Worm (Caenorhabditis elegans) whole organism, L4 larva: ENCODE measurements around the gene ZC21.6.
A peak's percentile ranks its signal among the peaks of the same experiment; 100 is the strongest.

Source experiments
- F37D6.2 ChIP-seq: sonication (generic microtip); optimal IDR thresholded peaks from 2 replicates; lab custom pipeline; 2016; ENCODE audit warnings: mild to moderate bottlenecking, missing genetic modification characterization, missing compliant biosample characterization
- F49E8.2 ChIP-seq: sonication (generic microtip); optimal IDR thresholded peaks from 2 replicates; lab custom pipeline; 2016; ENCODE audit warnings: missing compliant biosample characterization, mild to moderate bottlenecking, missing genetic modification characterization, borderline replicate concordance
- T20F7.1 ChIP-seq: fragments of 200-800 bp; sonication (Bioruptor generic); optimal IDR thresholded peaks from 2 replicates; lab custom pipeline; 2018; ENCODE audit warnings: mild to moderate bottlenecking, missing genetic modification characterization, missing compliant biosample characterization
- Y48G9A.11 ChIP-seq: fragments of 200-800 bp; sonication (Bioruptor generic); IDR thresholded peaks from 2 replicates; pipeline ENCODE4 v1.3.6; 2022; ENCODE audit warnings: missing genetic modification reagents, missing genetic modification characterization, missing compliant biosample characterization
- ZK546.5 ChIP-seq, 2 experiments: sonication (generic microtip); optimal IDR thresholded peaks; 2 replicates each; lab custom pipeline; 2017; ENCODE audit warnings: missing biosample characterization in 2 of 2, missing genetic modification characterization in 2 of 2
- ama-1 ChIP-seq: fragments of 150-350 bp; optimal IDR thresholded peaks from 2 replicates; lab custom pipeline; 2014; ENCODE audit warnings: inconsistent platforms, mixed read lengths
- ceh-28 ChIP-seq: fragments of 150-350 bp; optimal IDR thresholded peaks from 2 replicates; lab custom pipeline; 2014; ENCODE audit warnings: missing biosample characterization, missing genetic modification reagents, missing genetic modification characterization
- ceh-44 ChIP-seq: fragments of 200-800 bp; sonication (Bioruptor generic); IDR thresholded peaks from 2 replicates; pipeline ENCODE4 v1.3.6; 2022; ENCODE audit warnings: missing genetic modification reagents, missing genetic modification characterization, missing compliant biosample characterization
- ceh-82 ChIP-seq: sonication (generic microtip); optimal IDR thresholded peaks from 2 replicates; lab custom pipeline; 2017; ENCODE audit warnings: missing biosample characterization, missing genetic modification characterization
- cey-2 ChIP-seq: sonication (generic microtip); optimal IDR thresholded peaks from 3 replicates; lab custom pipeline; 2017; ENCODE audit warnings: missing genetic modification characterization, mild to moderate bottlenecking, missing compliant biosample characterization, antibody characterized with exemption, borderline replicate concordance; ENCODE audit not compliant: insufficient read depth
- ctbp-1 ChIP-seq: fragments of 200-800 bp; sonication (Bioruptor generic); IDR thresholded peaks from 2 replicates; pipeline ENCODE4 v1.3.6; 2022; ENCODE audit warnings: missing genetic modification reagents, missing genetic modification characterization, missing compliant biosample characterization
- daf-12 ChIP-seq: fragments of 150-350 bp; optimal IDR thresholded peaks from 2 replicates; lab custom pipeline; 2014; ENCODE audit warnings: missing biosample characterization, missing genetic modification reagents, missing genetic modification characterization
- daf-16 ChIP-seq, 3 experiments: sonication (generic microtip); optimal IDR thresholded peaks; 2 replicates each; lab custom pipeline; 2016 to 2017; ENCODE audit warnings: missing genetic modification characterization in 3 of 3, missing genetic modification reagents in 3 of 3, mild to moderate bottlenecking in 2 of 3, missing compliant biosample characterization in 2 of 3, missing biosample characterization in 1 of 3, moderate library complexity in 1 of 3
- dmd-9 ChIP-seq: fragments of 200-800 bp; sonication (Bioruptor generic); IDR thresholded peaks from 2 replicates; pipeline ENCODE4 v1.3.6; 2022; ENCODE audit warnings: missing genetic modification reagents, missing genetic modification characterization, missing compliant biosample characterization
- egl-27 ChIP-seq: sonication (generic microtip); optimal IDR thresholded peaks from 3 replicates; lab custom pipeline; 2017; ENCODE audit warnings: missing biosample characterization, missing genetic modification reagents, missing genetic modification characterization
- gei-8 ChIP-seq: fragments of 200-800 bp; sonication (Bioruptor generic); optimal IDR thresholded peaks from 2 replicates; lab custom pipeline; 2018; ENCODE audit warnings: mild to moderate bottlenecking, missing genetic modification characterization, missing compliant biosample characterization
- hif-1 ChIP-seq, 2 experiments: sonication (generic microtip); optimal IDR thresholded peaks; 2 replicates each; lab custom pipeline; 2016 to 2017; ENCODE audit warnings: missing compliant biosample characterization in 2 of 2, missing genetic modification characterization in 2 of 2, missing genetic modification reagents in 2 of 2, missing genotype in 2 of 2, mild to moderate bottlenecking in 1 of 2
- hlh-11 ChIP-seq: fragments of 200-800 bp; sonication (Bioruptor generic); optimal IDR thresholded peaks from 2 replicates; lab custom pipeline; 2018; ENCODE audit warnings: mild to moderate bottlenecking, missing genetic modification characterization, missing compliant biosample characterization
- hlh-30 ChIP-seq: sonication (generic microtip); optimal IDR thresholded peaks from 2 replicates; lab custom pipeline; 2017; ENCODE audit warnings: antibody characterized with exemption, mild to moderate bottlenecking, missing genetic modification characterization, missing compliant biosample characterization; ENCODE audit not compliant: insufficient read depth
- hmg-1.1 ChIP-seq: fragments of 200-800 bp; sonication (Bioruptor generic); IDR thresholded peaks from 2 replicates; pipeline ENCODE4 v1.3.6; 2022; ENCODE audit warnings: missing genetic modification reagents, missing genetic modification characterization, missing compliant biosample characterization
- lin-15B ChIP-seq: fragments of 150-350 bp; sonication (generic microtip); optimal IDR thresholded peaks from 3 replicates; lab custom pipeline; 2014; ENCODE audit warnings: missing biosample characterization, missing genetic modification characterization
- lin-38 ChIP-seq: fragments of 200-800 bp; sonication (Bioruptor generic); IDR thresholded peaks from 2 replicates; pipeline ENCODE4 v1.3.6; 2022; ENCODE audit warnings: missing genetic modification reagents, missing genetic modification characterization, missing compliant biosample characterization
- mdl-1 ChIP-seq, 2 experiments: fragments of 150-350 bp in 1 of 2; sonication (generic microtip) in 1 of 2; optimal IDR thresholded peaks; 2 replicates each; lab custom pipeline; 2014 to 2017; ENCODE audit warnings: missing biosample characterization in 2 of 2, missing genetic modification characterization in 2 of 2
- mdt-29 ChIP-seq: fragments of 200-800 bp; sonication (Bioruptor generic); IDR thresholded peaks from 2 replicates; pipeline ENCODE4 v1.3.6; 2022; ENCODE audit warnings: missing genetic modification reagents, missing genetic modification characterization, missing compliant biosample characterization
- mep-1 ChIP-seq: fragments of 150-350 bp; sonication (generic microtip); optimal IDR thresholded peaks from 3 replicates; lab custom pipeline; 2014; ENCODE audit warnings: missing biosample characterization, missing genetic modification characterization
- mes-2 ChIP-seq: sonication (generic microtip); optimal IDR thresholded peaks from 2 replicates; lab custom pipeline; 2016; ENCODE audit warnings: missing genotype, mild to moderate bottlenecking, missing genetic modification characterization, missing compliant biosample characterization; ENCODE audit not compliant: poor library complexity, severe bottlenecking
- mxl-3 ChIP-seq: fragments of 200-800 bp; sonication (Bioruptor generic); optimal IDR thresholded peaks from 2 replicates; lab custom pipeline; 2018; ENCODE audit warnings: mild to moderate bottlenecking, missing genetic modification characterization, missing compliant biosample characterization
- nhr-11 ChIP-seq: fragments of 150-350 bp; optimal IDR thresholded peaks from 2 replicates; lab custom pipeline; 2014; ENCODE audit warnings: missing biosample characterization, missing genetic modification characterization
- nhr-25 ChIP-seq: sonication (generic microtip); optimal IDR thresholded peaks from 2 replicates; lab custom pipeline; 2017; ENCODE audit warnings: missing genetic modification characterization, mild to moderate bottlenecking, missing compliant biosample characterization, antibody characterized with exemption, moderate library complexity, borderline replicate concordance; ENCODE audit not compliant: insufficient read depth
- nhr-28 ChIP-seq: fragments of 150-350 bp; optimal IDR thresholded peaks from 2 replicates; lab custom pipeline; 2014; ENCODE audit warnings: missing biosample characterization, missing genetic modification characterization
- nhr-42 ChIP-seq: fragments of 200-800 bp; sonication (Bioruptor generic); IDR thresholded peaks from 2 replicates; pipeline ENCODE4 v1.3.6; 2022; ENCODE audit warnings: missing genetic modification characterization, missing compliant biosample characterization
- nhr-48 ChIP-seq: sonication (generic microtip); optimal IDR thresholded peaks from 2 replicates; lab custom pipeline; 2016; ENCODE audit warnings: mild to moderate bottlenecking, missing genetic modification characterization, missing compliant biosample characterization
- nhr-76 ChIP-seq: fragments of 150-350 bp; optimal IDR thresholded peaks from 2 replicates; lab custom pipeline; 2014; ENCODE audit warnings: missing biosample characterization, missing genetic modification characterization
- pqm-1 ChIP-seq: sonication (generic microtip); optimal IDR thresholded peaks from 2 replicates; lab custom pipeline; 2017; ENCODE audit warnings: missing biosample characterization, missing genetic modification characterization
- skn-1 ChIP-seq: fragments of 150-350 bp; optimal IDR thresholded peaks from 2 replicates; lab custom pipeline; 2014; ENCODE audit warnings: missing biosample characterization, missing genetic modification characterization
- spr-1 ChIP-seq: sonication (generic microtip); optimal IDR thresholded peaks from 2 replicates; lab custom pipeline; 2016; ENCODE audit warnings: mild to moderate bottlenecking, missing genetic modification characterization, missing compliant biosample characterization
- tag-97 ChIP-seq: fragments of 200-800 bp; sonication (Bioruptor generic); IDR thresholded peaks from 2 replicates; pipeline ENCODE4 v1.3.6; 2022; ENCODE audit warnings: missing genetic modification characterization, missing compliant biosample characterization
- unc-130 ChIP-seq: sonication (generic microtip); optimal IDR thresholded peaks from 2 replicates; lab custom pipeline; 2016; ENCODE audit warnings: missing genetic modification reagents, missing genetic modification characterization, missing compliant biosample characterization
- unc-62 ChIP-seq, 3 experiments: fragments of 150-350 bp in 1 of 3; sonication (generic microtip); optimal IDR thresholded peaks in 2 of 3; peaks in 1 of 3; 1 replicate in 1 of 3; 2 replicates in 2 of 3; lab custom pipeline; 2014 to 2017; ENCODE audit warnings: missing biosample characterization in 3 of 3, missing genetic modification characterization in 3 of 3, missing genetic modification reagents in 3 of 3, missing genotype in 1 of 3
- ztf-7 ChIP-seq: fragments of 150-350 bp; optimal IDR thresholded peaks from 2 replicates; lab custom pipeline; 2014; ENCODE audit warnings: missing biosample characterization, missing genetic modification characterization

Gene ZC21.6

DNA sequence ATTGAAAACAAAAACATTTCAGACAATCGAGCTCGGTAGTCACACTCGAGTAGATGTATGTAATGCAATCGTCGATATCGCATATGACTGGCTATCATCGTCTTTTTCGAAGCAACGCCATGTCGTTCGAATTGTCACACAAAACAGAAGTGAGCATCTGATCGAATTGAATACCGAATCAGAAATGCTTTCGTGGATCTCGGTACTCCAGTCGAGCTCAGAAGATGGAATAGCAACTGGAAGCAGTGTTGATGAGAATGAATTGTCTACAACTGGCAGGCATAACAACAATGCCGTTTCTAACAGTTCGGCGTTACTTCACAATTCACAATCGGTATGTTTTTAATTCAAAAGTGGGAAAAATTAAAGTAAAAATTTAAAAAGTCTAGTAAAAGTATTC lies 36.2 kb downstream of the ZC21.6 start:
- TF ChIP-seq nhr-42: no peak
- TF ChIP-seq nhr-25 (tag; lab: Kevin White, UChicago): no peak
- no peak for TF ChIP-seq egl-27
- no peak for TF ChIP-seq ama-1 (lab: Kevin White, UChicago)
- no peak for TF ChIP-seq gei-8 (GFP tag; lab: Kevin White, UChicago)
- TF ChIP-seq unc-130: no peak
- TF ChIP-seq hmg-1.1 (GFP tag; lab: Robert Waterston, UW): no peak
- TF ChIP-seq ctbp-1 (GFP tag; lab: Robert Waterston, UW): no peak
- TF ChIP-seq ceh-28 (tag; lab: Kevin White, UChicago): no peak
- TF ChIP-seq ceh-44 (GFP tag; lab: Robert Waterston, UW): no peak
- no peak for TF ChIP-seq daf-12 (tag; lab: Kevin White, UChicago)
- TF ChIP-seq, all 104 proteins: peak for 0

DNA sequence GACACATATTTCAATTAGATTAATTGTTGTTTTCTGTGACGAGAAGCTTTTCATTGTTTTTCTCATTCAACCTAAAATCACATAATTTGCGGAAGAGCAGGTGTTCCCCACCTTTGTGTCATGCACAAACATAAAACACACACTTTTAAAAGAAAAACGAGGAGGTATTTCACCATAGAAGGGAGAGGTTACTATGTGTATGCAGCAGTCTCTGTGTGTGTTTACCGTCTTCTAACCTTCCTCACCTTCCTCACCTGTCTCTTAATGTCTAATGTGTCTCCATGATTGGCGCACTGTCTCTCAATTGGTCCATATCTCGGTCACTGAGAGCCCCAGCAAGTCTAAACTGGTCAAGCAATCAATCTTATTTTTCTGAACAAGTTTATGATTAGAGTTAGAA lies 39.1 kb downstream of the ZC21.6 start:
- TF ChIP-seq mes-2 (tag; lab: Kevin White, UChicago): peak; percentile 35
- TF ChIP-seq pqm-1: peak; percentile 50
- TF ChIP-seq nhr-76 (tag; lab: Kevin White, UChicago): no peak
- no peak for TF ChIP-seq Y48G9A.11
- TF ChIP-seq hlh-11 (tag; lab: Kevin White, UChicago): peak; percentile 15
- peak; percentile 12 for TF ChIP-seq nhr-28 (tag; lab: Kevin White, UChicago)
- TF ChIP-seq daf-16 (GFP tag; optimal IDR thresholded peaks at IDR 0.05; lab: Kevin White, UChicago): no peak
- peak; percentile 77 for TF ChIP-seq daf-16 (tag; optimal IDR thresholded peaks at IDR 0.05; lab: Kevin White, UChicago)
- TF ChIP-seq, all 104 proteins: peak for 5

DNA sequence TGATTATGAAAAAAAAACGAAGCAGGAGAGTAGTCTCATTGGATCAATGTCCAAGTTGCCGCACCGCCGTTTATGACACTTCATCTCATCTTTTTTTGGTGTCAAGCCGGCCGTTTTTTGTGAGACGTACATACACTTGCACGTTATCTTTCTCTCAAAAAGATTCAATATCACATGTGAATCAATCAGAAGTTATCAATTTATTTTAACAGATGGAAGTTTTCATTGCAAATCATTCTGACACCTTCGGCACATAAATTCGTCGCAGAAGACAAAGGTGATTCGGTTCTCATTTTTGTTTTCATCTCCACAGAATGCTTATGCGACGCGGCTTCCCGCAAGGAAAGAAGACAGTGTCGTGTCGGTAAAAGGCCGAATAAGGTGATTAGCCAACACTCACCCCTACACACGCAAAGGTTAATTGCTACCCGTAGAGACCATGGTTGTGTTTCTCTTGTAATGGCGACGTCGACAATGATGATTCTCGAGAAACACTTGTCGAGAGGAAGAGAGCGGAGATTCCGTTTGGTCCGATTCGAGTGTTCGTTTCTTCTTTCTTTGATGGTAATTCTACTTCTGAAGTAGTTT lies 41.1 kb downstream of the ZC21.6 start:
- TF ChIP-seq unc-62 (GFP tag; optimal IDR thresholded peaks at IDR 0.05 in 1 of 2; lab: Kevin White, UChicago) (peak in 1 of 2 experiments; percentile 59), unc-62 (tag; optimal IDR thresholded peaks at IDR 0.05; lab: Kevin White, UChicago) (no peak), hlh-11 (tag; lab: Kevin White, UChicago) (peak; percentile 23), cey-2 (tag; lab: Kevin White, UChicago) (peak; percentile 34), hlh-30 (tag; lab: Kevin White, UChicago) (peak; percentile 33), nhr-28 (tag; lab: Kevin White, UChicago) (peak; percentile 56), ceh-82 (tag; lab: Kevin White, UChicago) (no peak), mdl-1 (tag; optimal IDR thresholded peaks at IDR 0.05; lab: Kevin White, UChicago) (peak in 1 of 2 experiments; percentile 24), skn-1 (tag; lab: Kevin White, UChicago) (no peak), mxl-3 (GFP tag; lab: Kevin White, UChicago) (peak; percentile 74)

DNA sequence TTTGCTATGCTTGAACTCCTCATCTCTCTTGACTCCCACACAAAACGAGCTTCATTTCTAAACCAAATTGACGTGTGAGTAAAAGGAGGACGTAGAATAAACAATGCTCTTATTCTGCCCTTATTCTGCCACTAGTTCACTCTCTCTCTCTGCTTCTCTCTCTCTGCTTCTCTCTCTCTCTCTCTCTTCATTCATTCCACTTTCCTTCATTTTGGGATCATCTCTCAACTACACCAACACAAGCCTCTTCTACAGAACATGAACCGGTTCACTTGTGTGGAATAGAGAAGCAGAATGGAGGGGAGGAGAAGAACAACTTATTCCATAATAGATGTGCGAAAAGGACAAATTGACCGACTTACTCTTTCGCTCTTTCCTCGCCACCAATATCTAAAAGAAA lies 42.1 kb downstream of the ZC21.6 start:
- TF ChIP-seq ctbp-1 (GFP tag; lab: Robert Waterston, UW) (no peak), mep-1 (no peak), nhr-48 (tag; lab: Kevin White, UChicago) (no peak), unc-62 (GFP tag; optimal IDR thresholded peaks at IDR 0.05 in 1 of 2; lab: Kevin White, UChicago) (peak in 1 of 2 experiments; percentile 99), unc-62 (tag; optimal IDR thresholded peaks at IDR 0.05; lab: Kevin White, UChicago) (no peak), mdt-29 (GFP tag; lab: Robert Waterston, UW) (no peak), dmd-9 (GFP tag; lab: Robert Waterston, UW) (no peak), spr-1 (tag; lab: Kevin White, UChicago) (no peak), ztf-7 (no peak), F37D6.2 (tag; lab: Kevin White, UChicago) (no peak), hlh-30 (tag; lab: Kevin White, UChicago) (no peak), hif-1 (tag; optimal IDR thresholded peaks at IDR 0.05; lab: Kevin White, UChicago) (no peak), tag-97 (no peak), mxl-3 (GFP tag; lab: Kevin White, UChicago) (peak; percentile 29), nhr-28 (tag; lab: Kevin White, UChicago) (peak; percentile 53), F49E8.2 (tag; lab: Kevin White, UChicago) (no peak), daf-16 (GFP tag; optimal IDR thresholded peaks at IDR 0.05; lab: Kevin White, UChicago) (no peak), daf-16 (tag; optimal IDR thresholded peaks at IDR 0.05; lab: Kevin White, UChicago) (no peak), nhr-11 (tag; lab: Kevin White, UChicago) (no peak), T20F7.1 (GFP tag; lab: Kevin White, UChicago) (no peak), hlh-11 (tag; lab: Kevin White, UChicago) (peak; percentile 6), ZK546.5 (tag; optimal IDR thresholded peaks at IDR 0.05; lab: Kevin White, UChicago) (no peak), lin-15B (tag; lab: Kevin White, UChicago) (no peak), skn-1 (tag; lab: Kevin White, UChicago) (no peak), lin-38 (no peak)
